Worm (Caenorhabditis elegans) whole organism, L4/young adult: Measurements from ENCODE around the gene oops-1.
A peak's percentile ranks its signal among the peaks of the same experiment; 100 is the strongest.

Source experiments
- W03F9.2 ChIP-seq: fragments of 150-350 bp; optimal IDR thresholded peaks from 2 replicates; lab custom pipeline; 2014; ENCODE audit warnings: missing biosample characterization, missing genetic modification characterization
- dao-5 ChIP-seq: sonication (generic microtip); optimal IDR thresholded peaks from 2 replicates; lab custom pipeline; 2016; ENCODE audit warnings: missing genotype, missing genetic modification characterization, moderate library complexity, missing compliant biosample characterization
- him-1 ChIP-seq: sonication (generic microtip); optimal IDR thresholded peaks from 2 replicates; lab custom pipeline; 2016; ENCODE audit warnings: missing genotype, missing genetic modification reagents, missing genetic modification characterization, missing compliant biosample characterization

Gene oops-1

DNA sequence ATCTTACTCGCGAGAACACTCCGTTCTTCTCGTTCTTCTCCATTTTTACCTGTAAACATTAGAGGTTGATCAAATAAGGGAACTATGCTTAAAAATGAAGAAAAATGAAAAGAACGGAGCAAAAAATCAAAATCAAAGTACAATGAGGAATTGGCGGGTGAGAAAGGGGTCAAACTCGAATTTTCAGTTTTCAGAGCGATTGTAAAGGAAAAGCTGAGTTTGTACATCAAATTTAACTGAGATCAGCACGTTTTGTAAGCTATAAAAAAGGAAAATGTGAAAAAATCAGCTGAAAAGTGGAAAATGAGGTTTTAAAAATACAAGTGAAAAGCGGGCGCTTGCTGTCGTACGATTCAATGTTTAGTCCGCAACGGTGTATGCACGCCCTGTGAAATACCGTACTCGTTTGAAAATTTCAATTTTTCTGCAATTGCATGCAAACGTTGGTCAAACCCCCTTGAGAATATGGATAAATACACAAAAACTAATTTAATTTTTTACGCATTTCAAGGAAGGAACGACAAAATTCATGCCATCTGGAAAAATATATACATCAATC lies at the start of gene oops-1:
Gene oops-1, minus strand, starts transcription at position 51 of the 559 bp plus-strand sequence.
- TF ChIP-seq dao-5 (tag; lab: Kevin White, UChicago), result no peak
- TF ChIP-seq him-1 (tag; lab: Kevin White, UChicago), result no peak
- peak; percentile 13 for TF ChIP-seq W03F9.2 (tag; lab: Kevin White, UChicago)

DNA sequence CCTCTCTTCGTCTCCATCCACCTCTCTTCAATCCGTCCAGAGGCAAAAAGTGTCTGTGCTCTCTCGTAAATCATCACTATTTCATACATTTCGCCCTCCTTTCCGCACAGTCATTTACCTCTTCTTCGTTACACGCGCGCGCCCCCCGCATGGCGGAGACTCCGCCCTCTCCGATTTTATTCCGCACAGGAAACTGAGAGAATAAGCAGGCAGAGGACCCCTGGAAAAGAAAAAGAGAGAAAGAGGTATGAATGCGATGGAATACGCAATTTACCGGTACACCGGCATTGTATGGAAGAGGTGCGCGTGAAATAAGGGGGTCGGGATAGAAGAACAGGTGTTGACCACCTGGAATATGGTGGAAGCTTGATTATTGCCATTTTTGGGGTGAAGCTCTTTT lies 46.8 kb upstream of the oops-1 start:
- TF ChIP-seq W03F9.2 (tag; lab: Kevin White, UChicago) (no peak), dao-5 (tag; lab: Kevin White, UChicago) (no peak), him-1 (tag; lab: Kevin White, UChicago) (no peak)

DNA sequence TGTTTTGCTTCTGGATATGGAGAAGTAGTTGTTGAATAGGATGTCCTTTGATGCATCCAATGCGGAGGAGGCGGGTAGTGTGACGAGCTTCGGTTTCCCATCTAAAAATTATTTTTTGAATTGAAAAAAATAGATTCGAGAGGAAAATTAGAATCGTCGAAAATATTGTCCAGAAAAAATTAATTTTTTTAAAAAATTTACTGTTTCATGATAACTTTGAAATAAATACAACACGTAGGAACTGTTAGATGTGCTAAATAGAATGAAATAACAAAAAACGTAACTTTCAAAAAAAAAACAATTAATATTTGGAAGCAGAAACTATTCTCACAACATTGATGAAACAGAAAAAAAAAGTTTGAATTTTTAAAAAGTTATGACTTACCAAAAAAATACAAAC lies 45.9 kb upstream of the oops-1 start, which contains the start of gene C06E7.4:
Gene C06E7.4, minus strand, starts transcription at position 101 of the 400 bp plus-strand sequence.
- TF ChIP-seq W03F9.2 (tag; lab: Kevin White, UChicago) (no peak), him-1 (tag; lab: Kevin White, UChicago) (no peak), dao-5 (tag; lab: Kevin White, UChicago) (no peak)

DNA sequence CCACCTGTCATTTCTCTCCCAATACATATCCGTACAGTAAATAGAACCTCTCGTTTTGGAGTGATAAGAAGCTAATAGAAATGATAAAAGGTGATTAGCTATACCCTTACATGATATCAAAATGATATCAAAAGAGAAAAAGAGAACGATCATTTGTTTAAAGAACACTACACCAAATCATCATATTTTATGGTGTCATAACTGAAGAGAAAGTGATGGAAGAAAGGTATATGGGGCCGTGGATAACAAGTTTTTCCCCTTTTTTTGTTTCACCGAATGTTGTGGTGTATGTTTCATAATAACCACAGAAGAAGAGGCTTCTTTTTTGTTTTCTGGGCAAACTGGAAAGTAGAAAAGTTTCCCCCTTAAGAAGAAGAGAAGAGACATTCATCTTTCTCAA lies 44.3 kb upstream of the oops-1 start:
- TF ChIP-seq him-1 (tag; lab: Kevin White, UChicago) (no peak), W03F9.2 (tag; lab: Kevin White, UChicago) (no peak), dao-5 (tag; lab: Kevin White, UChicago) (no peak)

DNA sequence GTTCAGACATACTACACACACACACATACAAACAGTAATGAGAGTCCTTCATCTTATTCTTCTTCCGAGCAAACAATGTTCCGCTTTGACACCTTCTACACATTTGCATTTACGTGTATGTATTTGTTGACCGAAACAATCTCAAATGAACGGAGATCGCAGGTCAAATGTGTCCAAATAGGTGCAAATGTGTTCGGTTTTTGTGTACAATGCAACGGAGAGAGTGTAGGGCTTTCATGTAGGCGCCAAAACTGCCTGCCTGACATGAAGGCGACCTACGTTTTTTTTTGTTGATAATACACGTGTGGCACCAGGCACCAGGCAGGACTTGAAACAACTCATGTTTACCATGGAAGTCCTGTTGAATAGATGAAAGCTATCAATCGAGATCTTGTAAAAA lies 43.0 kb upstream of the oops-1 start:
- TF ChIP-seq W03F9.2 (tag; lab: Kevin White, UChicago), result no peak
- TF ChIP-seq dao-5 (tag; lab: Kevin White, UChicago), result no peak
- TF ChIP-seq him-1 (tag; lab: Kevin White, UChicago), result no peak

DNA sequence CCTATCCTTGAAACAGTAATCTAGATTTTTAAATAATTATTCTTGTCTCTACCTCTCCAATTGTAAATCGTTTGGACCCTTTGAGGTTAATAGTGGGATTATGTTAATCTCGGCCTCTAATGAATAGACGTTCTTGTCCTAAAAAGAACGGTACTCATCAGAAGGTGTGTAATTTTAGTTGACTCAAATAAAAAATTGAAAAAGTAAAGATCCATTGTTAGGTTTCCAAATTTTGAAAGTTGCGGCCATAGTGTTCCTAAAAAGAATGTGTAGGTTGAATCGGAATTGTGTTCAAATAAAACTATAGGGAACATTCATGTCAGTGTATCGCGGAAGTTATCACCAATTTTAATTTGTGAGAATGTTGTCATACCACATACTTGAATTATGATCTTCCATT lies 41.7 kb upstream of the oops-1 start:
- TF ChIP-seq him-1 (tag; lab: Kevin White, UChicago) (no peak), W03F9.2 (tag; lab: Kevin White, UChicago) (no peak), dao-5 (tag; lab: Kevin White, UChicago) (no peak)

DNA sequence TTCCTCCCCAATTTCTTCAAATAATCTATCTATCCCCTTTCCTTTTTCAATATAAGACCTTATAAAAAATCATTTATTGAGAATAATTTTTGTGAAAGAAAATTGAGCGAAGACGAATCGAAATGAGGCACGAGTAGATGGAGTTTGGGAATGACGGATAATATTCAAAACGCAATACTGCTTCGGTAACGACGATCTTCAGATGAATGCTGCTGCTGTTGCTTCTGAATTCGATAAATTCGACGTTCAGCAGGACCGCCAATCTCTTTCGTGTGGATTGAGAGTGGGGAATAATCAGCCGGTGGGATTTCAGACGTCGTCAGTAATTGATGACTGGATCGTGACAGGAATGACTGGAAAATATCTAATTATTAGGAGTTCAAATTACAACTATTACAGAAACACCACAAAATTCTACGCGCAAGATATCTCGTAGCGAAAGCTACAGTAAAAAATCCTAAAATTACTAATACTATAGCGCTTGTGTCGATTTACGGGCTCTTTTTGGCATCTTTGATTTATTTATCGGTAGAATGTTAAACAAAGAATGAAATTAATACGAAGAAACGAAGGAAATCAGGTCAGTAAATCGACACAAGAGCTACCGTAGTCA lies 36.9 kb upstream of the oops-1 start:
- TF ChIP-seq W03F9.2 (tag; lab: Kevin White, UChicago) (no peak), dao-5 (tag; lab: Kevin White, UChicago) (no peak), him-1 (tag; lab: Kevin White, UChicago) (no peak)

DNA sequence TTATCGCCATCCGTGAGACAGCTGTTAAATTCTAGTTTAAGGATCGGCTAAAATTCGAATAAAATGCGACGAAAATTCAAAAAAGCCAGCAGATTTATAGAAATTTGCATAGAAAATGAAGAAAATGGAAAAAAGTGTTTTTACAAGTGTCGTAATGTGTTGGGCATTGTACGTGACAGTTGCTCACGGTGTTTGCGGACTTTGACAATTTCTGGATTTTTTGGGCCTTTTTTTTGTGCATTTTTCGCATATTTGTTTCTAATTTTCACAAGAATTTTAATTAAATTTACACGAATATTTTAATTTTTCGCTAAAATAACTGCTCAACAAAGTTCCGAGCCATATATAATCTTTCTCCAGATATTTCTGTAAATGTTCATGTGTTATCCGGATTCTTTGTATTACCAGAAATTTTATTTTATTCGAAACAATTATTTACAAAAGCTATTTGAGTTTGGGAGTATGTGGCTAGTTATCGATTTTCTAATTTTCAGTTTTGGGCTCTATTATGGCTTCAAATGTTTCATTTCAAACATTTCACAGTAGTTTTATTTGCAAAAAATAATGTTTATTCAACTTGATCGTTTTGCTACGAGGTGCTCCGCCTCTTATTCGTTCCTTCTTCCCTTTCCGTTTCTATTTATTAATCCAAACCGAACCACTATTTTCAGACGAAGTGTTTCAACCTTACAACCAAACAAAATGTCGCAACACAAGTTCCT lies 34.2 kb upstream of the oops-1 start, which contains the start of gene sams-3:
Gene sams-3, plus strand, starts transcription at position 672 of the 722 bp plus-strand sequence.
- peak; percentile 7 for TF ChIP-seq W03F9.2 (tag; lab: Kevin White, UChicago)
- TF ChIP-seq him-1 (tag; lab: Kevin White, UChicago), result no peak

DNA sequence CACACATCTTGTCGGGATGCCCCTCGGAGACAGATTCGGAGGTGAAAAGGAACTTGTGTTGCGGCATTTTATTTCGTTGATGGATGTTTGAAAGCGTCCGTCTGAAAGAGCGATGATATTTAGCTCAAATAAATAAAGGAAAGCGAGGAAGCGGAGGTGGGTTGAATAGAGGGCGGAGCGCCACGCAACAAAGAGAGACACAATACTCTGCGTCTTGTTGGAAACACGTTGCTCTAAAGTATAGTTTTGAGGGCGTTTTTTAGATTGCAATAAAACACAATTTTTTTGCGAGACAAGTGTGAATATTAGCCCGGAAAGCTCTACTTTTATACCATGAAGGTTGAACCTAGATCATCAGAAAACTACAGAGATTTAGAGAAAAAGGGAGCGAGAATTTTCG lies 32.3 kb upstream of the oops-1 start, which contains the start of gene sams-4:
Gene sams-4, minus strand, starts transcription at position 101 of the 400 bp plus-strand sequence.
- no peak for TF ChIP-seq W03F9.2 (tag; lab: Kevin White, UChicago)
- TF ChIP-seq dao-5 (tag; lab: Kevin White, UChicago), result no peak
- TF ChIP-seq him-1 (tag; lab: Kevin White, UChicago), result no peak

DNA sequence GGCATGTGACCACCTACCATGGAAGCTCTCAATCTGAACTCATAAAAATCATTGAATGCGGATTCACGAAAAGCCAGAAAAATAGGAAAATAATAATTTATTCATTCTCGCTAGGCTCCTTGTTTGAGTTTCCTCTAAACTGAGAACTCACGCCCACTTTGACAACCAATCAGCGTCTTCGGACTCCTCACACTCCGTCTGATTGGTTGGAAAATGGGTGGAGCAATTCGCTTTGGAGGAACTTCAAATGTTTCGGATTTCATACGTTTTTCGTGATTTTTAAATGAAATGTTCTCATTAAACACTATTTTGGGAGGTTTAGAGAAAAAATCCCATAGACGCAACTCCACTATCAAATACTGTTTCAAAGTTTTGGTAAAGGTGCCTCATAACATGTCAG lies 29.0 kb upstream of the oops-1 start:
- no peak for TF ChIP-seq W03F9.2 (tag; lab: Kevin White, UChicago)
- no peak for TF ChIP-seq dao-5 (tag; lab: Kevin White, UChicago)
- TF ChIP-seq him-1 (tag; lab: Kevin White, UChicago), result no peak

DNA sequence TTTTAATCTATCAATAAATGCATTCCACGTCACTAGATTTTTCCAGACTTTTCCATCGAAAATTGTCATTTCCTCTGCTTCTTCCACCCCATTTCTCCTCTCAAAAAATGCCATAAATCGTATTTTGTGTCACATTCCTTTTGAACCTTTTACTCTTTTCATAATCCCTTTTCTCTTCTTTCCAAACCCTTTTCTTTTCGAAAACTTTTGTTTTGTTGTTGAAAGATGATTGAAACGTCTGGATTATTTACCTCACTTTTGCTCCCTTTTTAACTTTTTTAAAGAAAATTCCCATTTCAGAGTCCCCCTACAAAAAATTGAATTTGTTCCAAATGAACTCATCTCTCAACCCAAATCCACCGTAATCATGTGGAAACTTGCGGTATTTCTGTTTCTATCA lies 25.2 kb upstream of the oops-1 start, which contains the start of gene C06E7.2:
Gene C06E7.2, plus strand, starts transcription at position 301 of the 400 bp plus-strand sequence.
- TF ChIP-seq him-1 (tag; lab: Kevin White, UChicago) (no peak), dao-5 (tag; lab: Kevin White, UChicago) (no peak), W03F9.2 (tag; lab: Kevin White, UChicago) (no peak)

DNA sequence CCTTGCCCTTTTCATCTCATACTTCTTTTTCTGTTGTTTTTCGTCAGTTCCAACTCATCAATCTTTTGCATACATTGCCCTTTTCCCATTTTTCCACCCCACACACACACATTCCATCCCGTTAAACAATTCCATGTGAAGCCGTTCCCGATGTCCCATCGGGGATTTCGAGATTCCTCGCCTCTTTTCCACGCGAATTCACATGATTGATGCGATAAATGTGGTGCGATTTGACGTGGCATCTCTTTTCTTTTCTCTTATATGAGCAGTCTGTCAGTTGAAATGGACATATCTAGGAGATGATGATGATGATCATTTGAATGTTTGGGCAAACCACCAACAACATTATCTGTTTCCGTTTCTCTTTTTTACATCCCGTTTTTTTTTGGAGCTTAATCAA lies 20.2 kb upstream of the oops-1 start:
- TF ChIP-seq dao-5 (tag; lab: Kevin White, UChicago) (no peak), W03F9.2 (tag; lab: Kevin White, UChicago) (no peak), him-1 (tag; lab: Kevin White, UChicago) (no peak)

DNA sequence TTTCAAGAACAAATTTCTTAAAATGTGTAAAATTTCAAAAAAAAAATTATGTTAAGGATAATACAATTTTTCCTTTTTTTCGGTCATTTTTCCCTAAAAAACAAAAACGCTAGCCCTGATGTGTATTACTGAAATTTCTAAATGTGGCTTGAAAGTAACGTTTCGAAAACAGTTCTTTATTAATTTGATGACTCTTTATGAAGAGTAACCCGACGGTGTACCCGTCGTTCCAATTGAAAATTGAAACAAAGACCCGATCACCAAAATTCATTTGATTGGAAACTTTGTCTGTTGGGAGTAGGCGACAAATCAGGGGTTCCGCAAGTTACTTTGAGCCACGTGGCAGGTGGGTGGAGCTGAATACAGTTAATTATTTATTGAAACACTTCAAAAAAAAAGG lies 18.9 kb upstream of the oops-1 start:
- no peak for TF ChIP-seq W03F9.2 (tag; lab: Kevin White, UChicago)
- TF ChIP-seq him-1 (tag; lab: Kevin White, UChicago), result no peak
- no peak for TF ChIP-seq dao-5 (tag; lab: Kevin White, UChicago)
